Worm (Caenorhabditis elegans) whole organism, midembryonic: ENCODE results near the gene C10E2.1.

Experiments
- T22C8.4 ChIP-seq: fragments of 200-800 bp; sonication (Bioruptor generic); IDR thresholded peaks from 2 replicates; pipeline ENCODE4 v1.3.6; 2022; ENCODE audit warnings: missing genetic modification characterization, missing compliant biosample characterization
- flt-1 ChIP-seq: fragments of 200-800 bp; sonication (Bioruptor generic); IDR thresholded peaks from 2 replicates; pipeline ENCODE4 v1.3.6; 2022; ENCODE audit warnings: missing genetic modification characterization, missing compliant biosample characterization
- klf-2 ChIP-seq: fragments of 200-800 bp; sonication (Bioruptor generic); conservative IDR thresholded peaks from 2 replicates; pipeline ENCODE4 v1.3.6; 2022; ENCODE audit warnings: missing genetic modification reagents, missing genetic modification characterization, missing compliant biosample characterization
- med-1 ChIP-seq: sonication (generic microtip); optimal IDR thresholded peaks from 2 replicates; lab custom pipeline; 2017; ENCODE audit warnings: missing genetic modification characterization, mild to moderate bottlenecking, missing compliant biosample characterization, antibody characterized with exemption, missing genetic modification reagents; ENCODE audit not compliant: insufficient read depth
- ref-1 ChIP-seq: fragments of 200-800 bp; sonication (Bioruptor generic); conservative IDR thresholded peaks from 2 replicates; pipeline ENCODE4 v1.3.6; 2022; ENCODE audit warnings: missing genetic modification reagents, missing genetic modification characterization, missing compliant biosample characterization
- tab-1 ChIP-seq: fragments of 200-800 bp; sonication (Bioruptor generic); IDR thresholded peaks from 2 replicates; pipeline ENCODE4 v1.3.6; 2022; ENCODE audit warnings: missing genetic modification characterization, missing compliant biosample characterization

DNA sequence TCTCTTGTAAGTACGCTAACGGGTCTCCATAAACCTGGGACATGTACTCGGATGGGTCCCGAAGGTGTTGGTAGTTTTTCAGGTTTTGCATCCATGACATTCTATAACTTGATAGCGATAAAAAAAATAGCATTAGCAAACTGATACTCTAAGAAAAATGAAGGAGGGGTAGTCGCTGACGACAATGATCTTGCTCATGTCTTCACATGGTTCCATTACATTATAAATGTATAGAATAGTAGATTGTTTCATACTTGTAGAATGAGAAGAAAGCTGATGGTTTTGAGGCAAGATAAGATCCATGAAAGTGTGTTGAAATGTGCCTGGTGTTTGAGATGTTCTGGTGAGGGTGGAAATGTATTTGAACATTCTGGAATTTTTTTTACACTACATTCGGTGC, 44.4 kb downstream of the C10E2.1 start, which contains the start of gene mec-4:
- no peak for TF ChIP-seq klf-2 (GFP tag; lab: Robert Waterston, UW)
- TF ChIP-seq flt-1, result no peak
- no peak for TF ChIP-seq tab-1 (GFP tag; lab: Robert Waterston, UW)
- no peak for TF ChIP-seq ref-1 (GFP tag; lab: Robert Waterston, UW)
- no peak for TF ChIP-seq T22C8.4 (GFP tag; lab: Robert Waterston, UW)
- TF ChIP-seq med-1 (GFP tag; lab: Kevin White, UChicago), result no peak
